Fruit fly (Drosophila melanogaster) whole organism, pupa: ENCODE results near the gene Sbds.

Source experiments
- CG10348 ChIP-seq: fragments of 200-800 bp; sonication (Bioruptor generic); IDR thresholded peaks from 2 replicates; pipeline ENCODE4 v1.3.6; 2022; ENCODE audit warnings: missing biosample characterization, missing genetic modification characterization
- CG12605 ChIP-seq: fragments of 200-800 bp; sonication (Bioruptor generic); IDR thresholded peaks from 2 replicates; pipeline ENCODE4 v1.3.6; 2022; ENCODE audit warnings: missing biosample characterization, missing genetic modification characterization
- CG13204 ChIP-seq: fragments of 200-800 bp; sonication (Bioruptor generic); optimal IDR thresholded peaks from 2 replicates; lab custom pipeline; 2018; ENCODE audit warnings: missing biosample characterization, mild to moderate bottlenecking, missing genetic modification characterization, moderate library complexity
- CG14655 ChIP-seq: fragments of 200-800 bp; sonication (Bioruptor generic); optimal IDR thresholded peaks from 3 replicates; lab custom pipeline; 2017; ENCODE audit warnings: mild to moderate bottlenecking, missing biosample characterization, missing genetic modification reagents, missing genetic modification characterization
- CG15710 ChIP-seq: fragments of 200-800 bp; sonication (Bioruptor generic); optimal IDR thresholded peaks from 2 replicates; lab custom pipeline; 2018; ENCODE audit warnings: missing biosample characterization, mild to moderate bottlenecking, missing genetic modification characterization, moderate library complexity
- CG17806 ChIP-seq: fragments of 200-800 bp; sonication (Bioruptor generic); optimal IDR thresholded peaks from 2 replicates; lab custom pipeline; 2018; ENCODE audit warnings: missing biosample characterization, mild to moderate bottlenecking, missing genetic modification characterization, moderate library complexity
- CG32121 ChIP-seq: fragments of 200-800 bp; sonication (Bioruptor generic); IDR thresholded peaks from 2 replicates; pipeline ENCODE4 v1.3.6; 2022; ENCODE audit warnings: missing biosample characterization, missing genetic modification characterization
- CG4496 ChIP-seq: fragments of 200-800 bp; sonication (Bioruptor generic); IDR thresholded peaks from 3 replicates; pipeline ENCODE4 v1.3.6; 2022; ENCODE audit warnings: missing biosample characterization, missing genetic modification characterization
- CG8159 ChIP-seq: fragments of 200-800 bp; sonication (Bioruptor generic); optimal IDR thresholded peaks from 3 replicates; lab custom pipeline; 2018; ENCODE audit warnings: missing biosample characterization, mild to moderate bottlenecking, missing genetic modification characterization, moderate library complexity
- CG8301 ChIP-seq: fragments of 200-800 bp; sonication (Bioruptor generic); optimal IDR thresholded peaks from 2 replicates; lab custom pipeline; 2018; ENCODE audit warnings: missing biosample characterization, mild to moderate bottlenecking, missing genetic modification characterization
- CG9948 ChIP-seq: fragments of 200-800 bp; sonication (Bioruptor generic); optimal IDR thresholded peaks from 2 replicates; lab custom pipeline; 2018; ENCODE audit warnings: missing biosample characterization, mild to moderate bottlenecking, missing genetic modification characterization, moderate library complexity
- D1 ChIP-seq: fragments of 200-800 bp; sonication (Bioruptor generic); optimal IDR thresholded peaks from 2 replicates; lab custom pipeline; 2018; ENCODE audit warnings: missing biosample characterization, mild to moderate bottlenecking, missing genetic modification characterization, moderate library complexity
- EcR ChIP-seq: fragments of 200-800 bp; sonication (Bioruptor generic); optimal IDR thresholded peaks from 3 replicates; lab custom pipeline; 2019; ENCODE audit warnings: missing biosample characterization, missing genetic modification characterization, mild to moderate bottlenecking, moderate library complexity, missing genetic modification reagents
- Ets98B ChIP-seq: fragments of 200-800 bp; sonication (Bioruptor generic); IDR thresholded peaks from 2 replicates; pipeline ENCODE4 v1.3.6; 2022; ENCODE audit warnings: missing biosample characterization, missing genetic modification characterization
- Pif1A ChIP-seq: fragments of 200-800 bp; sonication (Bioruptor generic); optimal IDR thresholded peaks from 3 replicates; lab custom pipeline; 2016; ENCODE audit warnings: missing biosample characterization, missing genetic modification characterization
- Pif1B ChIP-seq: fragments of 200-800 bp; sonication (Bioruptor generic); optimal IDR thresholded peaks from 3 replicates; lab custom pipeline; 2016; ENCODE audit warnings: missing biosample characterization, missing genetic modification characterization
- Snoo ChIP-seq: fragments of 200-800 bp; sonication (Bioruptor generic); optimal IDR thresholded peaks from 3 replicates; lab custom pipeline; 2017; ENCODE audit warnings: missing biosample characterization, mild to moderate bottlenecking, missing genetic modification characterization, inconsistent platforms
- fd96Ca ChIP-seq: fragments of 200-800 bp; sonication (Bioruptor generic); IDR thresholded peaks from 3 replicates; pipeline ENCODE4 v1.3.6; 2022; ENCODE audit warnings: missing biosample characterization, missing genetic modification characterization
- gl ChIP-seq: fragments of 200-800 bp; sonication (Bioruptor generic); optimal IDR thresholded peaks from 2 replicates; lab custom pipeline; 2018; ENCODE audit warnings: missing biosample characterization, mild to moderate bottlenecking, missing genetic modification characterization
- rn ChIP-seq: fragments of 200-800 bp; sonication (Bioruptor generic); IDR thresholded peaks from 2 replicates; pipeline ENCODE4 v1.3.6; 2022; ENCODE audit warnings: missing biosample characterization, missing genetic modification characterization

The Sbds gene

DNA sequence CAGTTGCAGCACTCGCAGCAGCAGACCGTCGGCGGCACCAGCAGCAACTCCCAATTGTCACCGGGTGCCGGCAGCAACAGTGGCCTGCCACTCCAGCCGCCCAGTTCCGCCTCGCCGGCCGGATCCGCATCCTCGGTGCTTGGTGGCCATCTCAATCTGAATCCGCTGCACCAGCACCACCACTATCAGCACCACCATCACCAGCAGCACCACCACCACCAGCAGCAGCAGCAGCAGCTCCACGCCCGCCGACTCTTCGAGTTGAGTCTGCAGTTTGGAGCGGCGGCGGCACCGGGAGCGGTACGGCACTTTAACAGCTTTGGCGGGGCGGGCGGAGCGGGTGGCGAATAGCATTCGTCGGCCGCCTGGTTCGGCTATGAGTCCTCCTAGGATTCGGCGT, 39.9 kb downstream of the Sbds start:
- no peak for TF ChIP-seq fd96Ca (GFP tag; lab: Robert Waterston, UW)
- no peak for TF ChIP-seq D1 (tag; lab: Kevin White, UChicago)
- TF ChIP-seq EcR (GFP tag; lab: Kevin White, UChicago) = no peak
- no peak for TF ChIP-seq CG14655
- TF ChIP-seq gl (tag; lab: Kevin White, UChicago) = no peak
- TF ChIP-seq Pif1B (GFP tag; lab: Kevin White, UChicago) = no peak
- TF ChIP-seq CG17806 (tag; lab: Kevin White, UChicago) = no peak
- no peak for TF ChIP-seq Pif1A (GFP tag; lab: Kevin White, UChicago)
- TF ChIP-seq CG10348 (GFP tag; lab: Robert Waterston, UW) = no peak
- TF ChIP-seq CG32121 (GFP tag; lab: Robert Waterston, UW) = no peak
- no peak for TF ChIP-seq CG13204 (GFP tag; lab: Kevin White, UChicago)
- no peak for TF ChIP-seq CG12605 (GFP tag; lab: Robert Waterston, UW)
- no peak for TF ChIP-seq CG15710 (tag; lab: Kevin White, UChicago)
- no peak for TF ChIP-seq CG9948 (tag; lab: Kevin White, UChicago)
- no peak for TF ChIP-seq CG4496
- no peak for TF ChIP-seq rn (GFP tag; lab: Robert Waterston, UW)
- TF ChIP-seq Snoo (tag; lab: Kevin White, UChicago) = no peak
- no peak for TF ChIP-seq CG8159 (tag; lab: Kevin White, UChicago)

DNA sequence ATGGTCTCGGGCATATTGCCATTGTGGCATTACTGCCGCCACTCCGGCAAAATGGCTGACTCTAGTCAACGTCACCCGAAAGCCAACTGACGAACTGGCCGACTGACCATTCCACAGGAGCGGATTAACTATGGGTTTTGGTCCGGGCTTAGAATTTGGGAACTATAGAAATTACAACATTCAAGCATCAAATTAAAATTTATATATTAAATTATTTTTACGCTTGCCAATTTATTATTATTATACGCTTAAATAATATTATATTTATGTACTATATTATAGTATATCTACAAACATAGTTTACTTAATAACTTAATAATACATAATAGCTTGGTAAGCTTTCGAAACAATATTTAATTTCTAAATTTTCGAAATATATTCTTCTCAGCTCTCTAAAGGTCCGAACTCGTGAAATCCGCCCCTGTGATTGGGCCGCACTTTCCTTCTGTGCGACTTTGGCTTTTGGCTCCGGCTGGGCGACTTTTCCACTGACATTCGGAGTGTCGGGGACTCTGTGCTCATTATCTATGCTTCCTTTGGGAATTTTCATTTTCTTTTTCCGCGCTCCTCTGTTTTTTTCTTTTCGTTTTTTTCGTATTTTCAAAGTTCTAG, 44.8 kb downstream of the Sbds start:
- TF ChIP-seq CG15710 (tag; lab: Kevin White, UChicago) (peak; percentile 32), CG8159 (tag; lab: Kevin White, UChicago) (peak; percentile 32), CG4496 (peak; percentile 40; the same call in 1 of the 3 replicates), EcR (GFP tag; lab: Kevin White, UChicago) (no peak), Snoo (tag; lab: Kevin White, UChicago) (no peak), CG32121 (GFP tag; lab: Robert Waterston, UW) (no peak), CG14655 (peak; percentile 40), CG10348 (GFP tag; lab: Robert Waterston, UW) (no peak)

DNA sequence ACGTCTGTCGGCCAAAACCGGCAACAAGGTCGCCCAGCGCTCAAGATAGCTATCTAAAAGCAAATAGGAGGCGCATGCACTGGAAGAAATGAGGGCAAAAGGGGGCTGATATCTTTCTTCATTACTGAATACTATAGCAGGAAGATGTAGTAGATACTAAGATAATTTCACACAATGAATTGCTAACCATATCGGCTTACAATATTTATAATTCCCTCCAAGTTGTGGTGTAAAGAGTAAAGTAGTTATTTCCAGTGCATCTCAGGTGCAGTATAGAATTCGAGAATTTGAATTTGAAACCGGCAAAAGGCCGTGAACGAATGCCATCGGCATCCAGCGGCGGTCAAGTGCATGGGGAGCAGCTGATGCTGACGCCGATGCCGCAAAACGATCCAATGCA, 46.8 kb downstream of the Sbds start:
- TF ChIP-seq CG13204 (GFP tag; lab: Kevin White, UChicago) (no peak), Pif1B (GFP tag; lab: Kevin White, UChicago) (no peak), CG12605 (GFP tag; lab: Robert Waterston, UW) (peak; percentile 51), CG4496 (peak; percentile 77), CG9948 (tag; lab: Kevin White, UChicago) (peak; percentile 63), Pif1A (GFP tag; lab: Kevin White, UChicago) (peak; percentile 25), Ets98B (GFP tag; lab: Robert Waterston, UW) (peak; percentile 47; the same call in 1 of the 2 replicates), CG15710 (tag; lab: Kevin White, UChicago) (peak; percentile 31), D1 (tag; lab: Kevin White, UChicago) (no peak), CG8159 (tag; lab: Kevin White, UChicago) (peak; percentile 49), CG32121 (GFP tag; lab: Robert Waterston, UW) (peak; percentile 63), CG8301 (tag; lab: Kevin White, UChicago) (peak; percentile 59), fd96Ca (GFP tag; lab: Robert Waterston, UW) (peak; percentile 66; the same call in 2 of the 3 replicates), rn (GFP tag; lab: Robert Waterston, UW) (peak; percentile 31; the same call in 1 of the 2 replicates), CG14655 (peak; percentile 64), CG17806 (tag; lab: Kevin White, UChicago) (peak; percentile 55), gl (tag; lab: Kevin White, UChicago) (no peak)
- TF ChIP-seq, all 21 proteins: peak for 13

DNA sequence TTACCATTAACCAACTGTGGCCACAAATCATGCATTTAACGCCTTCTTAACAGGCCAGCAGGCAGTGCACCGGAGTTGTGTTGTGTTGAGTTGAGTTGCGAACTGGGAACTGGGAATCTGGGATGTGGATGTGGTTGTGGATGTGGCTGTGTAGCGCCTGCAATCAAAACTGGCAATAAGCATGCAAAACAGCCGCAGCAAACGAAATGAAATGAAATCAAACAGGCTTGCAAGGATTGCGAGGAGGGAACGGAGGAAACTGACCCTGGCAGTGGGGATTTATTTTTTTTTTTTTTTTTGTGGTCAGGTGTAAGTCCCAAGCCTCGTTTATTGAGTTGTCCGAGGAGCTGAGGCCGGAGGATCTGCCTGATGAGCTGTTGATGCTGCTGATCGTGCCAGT, 49.8 kb downstream of the Sbds start:
- peak; percentile 52 for TF ChIP-seq EcR (GFP tag; lab: Kevin White, UChicago)
- TF ChIP-seq Pif1A (GFP tag; lab: Kevin White, UChicago) = no peak
